Worm (Caenorhabditis elegans): ENCODE measurements around the gene clec-264.

DNA sequence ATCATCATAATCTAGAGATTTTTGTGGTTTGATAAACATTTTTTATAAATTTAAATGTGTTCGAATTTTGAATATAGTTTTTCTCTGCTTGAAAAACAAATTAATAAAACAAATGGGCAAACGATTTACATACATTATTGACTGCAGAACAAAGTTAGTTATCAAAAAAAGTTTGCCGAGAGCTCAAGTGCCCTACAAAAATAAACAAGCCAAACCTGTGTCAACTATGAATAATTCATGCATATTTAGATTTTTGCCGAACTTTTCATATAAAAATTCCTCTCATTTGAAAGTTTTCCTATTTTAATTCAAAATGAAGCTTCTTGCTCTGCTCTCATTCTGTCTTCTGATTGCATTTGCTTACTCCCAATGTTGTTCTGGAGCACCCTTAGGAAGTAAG is 34.7 kb downstream of the clec-264 start, which contains the start of gene sshk-1:
- TF ChIP-seq fkh-2 (tag; optimal IDR thresholded peaks at IDR 0.05) (no peak), lin-15B (tag; optimal IDR thresholded peaks at IDR 0.05) (no peak), ztf-11 (tag; optimal IDR thresholded peaks at IDR 0.05) (no peak), elt-2 (tag; optimal IDR thresholded peaks at IDR 0.05) (no peak)

All from whole organism, L3 larva.